Worm (Caenorhabditis elegans) whole organism, L4 larva: ENCODE data around the gene sgcb-1.

ENCODE experiments used
- F44E2.7 ChIP-seq: fragments of 200-800 bp; sonication (Bioruptor generic); IDR thresholded peaks from 2 replicates; pipeline ENCODE4 v2.1.2; 2022; ENCODE audit warnings: missing genetic modification characterization, missing compliant biosample characterization
- F49E8.2 ChIP-seq: sonication (generic microtip); optimal IDR thresholded peaks from 2 replicates; lab custom pipeline; 2016; ENCODE audit warnings: missing compliant biosample characterization, mild to moderate bottlenecking, missing genetic modification characterization, borderline replicate concordance
- R02D3.7 ChIP-seq: fragments of 150-350 bp; sonication (generic microtip); optimal IDR thresholded peaks from 3 replicates; lab custom pipeline; 2014; ENCODE audit warnings: missing biosample characterization, missing genetic modification characterization
- T20F7.1 ChIP-seq: fragments of 200-800 bp; sonication (Bioruptor generic); optimal IDR thresholded peaks from 2 replicates; lab custom pipeline; 2018; ENCODE audit warnings: mild to moderate bottlenecking, missing genetic modification characterization, missing compliant biosample characterization
- T26A8.4 ChIP-seq: fragments of 200-800 bp; sonication (Bioruptor generic); IDR thresholded peaks from 2 replicates; pipeline ENCODE4 v1.3.6; 2022; ENCODE audit warnings: missing genetic modification characterization, missing compliant biosample characterization
- Y105C5A.15 ChIP-seq: fragments of 200-800 bp; sonication (Bioruptor generic); IDR thresholded peaks from 2 replicates; pipeline ENCODE4 v1.3.6; 2022; ENCODE audit warnings: missing genetic modification characterization, missing compliant biosample characterization
- Y48G9A.11 ChIP-seq: fragments of 200-800 bp; sonication (Bioruptor generic); IDR thresholded peaks from 2 replicates; pipeline ENCODE4 v1.3.6; 2022; ENCODE audit warnings: missing genetic modification reagents, missing genetic modification characterization, missing compliant biosample characterization
- aha-1 ChIP-seq: fragments of 150-350 bp; peaks from one replicate; lab custom pipeline; 2014; ENCODE audit warnings: missing biosample characterization, missing genetic modification characterization
- arid-1 ChIP-seq: fragments of 200-800 bp; sonication (Bioruptor generic); conservative IDR thresholded peaks from 2 replicates; pipeline ENCODE4 v1.3.6; 2022; ENCODE audit warnings: missing genetic modification reagents, missing genetic modification characterization, missing compliant biosample characterization
- attf-4 ChIP-seq: sonication (generic microtip); optimal IDR thresholded peaks from 3 replicates; lab custom pipeline; 2017; ENCODE audit warnings: missing biosample characterization, missing genetic modification characterization
- ceh-20 ChIP-seq: fragments of 200-800 bp; sonication (Bioruptor generic); IDR thresholded peaks from 2 replicates; pipeline ENCODE4 v1.3.6; 2022; ENCODE audit warnings: missing genetic modification reagents, missing genetic modification characterization, missing compliant biosample characterization
- ceh-32 ChIP-seq: sonication (generic microtip); optimal IDR thresholded peaks from 2 replicates; lab custom pipeline; 2016; ENCODE audit warnings: mild to moderate bottlenecking, missing genetic modification characterization, missing compliant biosample characterization; ENCODE audit not compliant: poor library complexity
- ceh-44 ChIP-seq: fragments of 200-800 bp; sonication (Bioruptor generic); IDR thresholded peaks from 2 replicates; pipeline ENCODE4 v1.3.6; 2022; ENCODE audit warnings: missing genetic modification reagents, missing genetic modification characterization, missing compliant biosample characterization
- ces-1 ChIP-seq: fragments of 150-350 bp; sonication (generic microtip); optimal IDR thresholded peaks from 4 replicates; lab custom pipeline; 2014; ENCODE audit warnings: missing biosample characterization, missing genetic modification reagents, missing genetic modification characterization
- daf-16 ChIP-seq, 3 experiments: sonication (generic microtip); optimal IDR thresholded peaks; 2 replicates each; lab custom pipeline; 2016 to 2017; ENCODE audit warnings: missing genetic modification characterization in 3 of 3, missing genetic modification reagents in 3 of 3, mild to moderate bottlenecking in 2 of 3, missing compliant biosample characterization in 2 of 3, missing biosample characterization in 1 of 3, moderate library complexity in 1 of 3
- daf-19 ChIP-seq: fragments of 200-800 bp; sonication (Bioruptor generic); conservative IDR thresholded peaks from 2 replicates; pipeline ENCODE4 v1.3.6; 2022; ENCODE audit warnings: missing genetic modification characterization, missing compliant biosample characterization
- daf-8 ChIP-seq: fragments of 200-800 bp; sonication (Bioruptor generic); IDR thresholded peaks from 2 replicates; pipeline ENCODE4 v1.3.6; 2022; ENCODE audit warnings: missing genetic modification characterization, missing compliant biosample characterization
- dmd-6 ChIP-seq: fragments of 200-800 bp; sonication (Bioruptor generic); IDR thresholded peaks from 2 replicates; pipeline ENCODE4 v1.3.6; 2022; ENCODE audit warnings: missing genetic modification reagents, missing genetic modification characterization, missing compliant biosample characterization
- egl-43 ChIP-seq: fragments of 200-800 bp; sonication (Bioruptor generic); IDR thresholded peaks from 2 replicates; pipeline ENCODE4 v1.3.6; 2022; ENCODE audit warnings: missing genetic modification reagents, missing genetic modification characterization, missing compliant biosample characterization
- hif-1 ChIP-seq, 2 experiments: sonication (generic microtip); optimal IDR thresholded peaks; 2 replicates each; lab custom pipeline; 2016 to 2017; ENCODE audit warnings: missing compliant biosample characterization in 2 of 2, missing genetic modification characterization in 2 of 2, missing genetic modification reagents in 2 of 2, missing genotype in 2 of 2, mild to moderate bottlenecking in 1 of 2
- hlh-11 ChIP-seq: fragments of 200-800 bp; sonication (Bioruptor generic); optimal IDR thresholded peaks from 2 replicates; lab custom pipeline; 2018; ENCODE audit warnings: mild to moderate bottlenecking, missing genetic modification characterization, missing compliant biosample characterization
- hlh-30 ChIP-seq: sonication (generic microtip); optimal IDR thresholded peaks from 2 replicates; lab custom pipeline; 2017; ENCODE audit warnings: antibody characterized with exemption, mild to moderate bottlenecking, missing genetic modification characterization, missing compliant biosample characterization; ENCODE audit not compliant: insufficient read depth
- lin-1 ChIP-seq: fragments of 200-800 bp; sonication (Bioruptor generic); IDR thresholded peaks from 2 replicates; pipeline ENCODE4 v1.3.6; 2022; ENCODE audit warnings: missing genetic modification reagents, missing genetic modification characterization, missing compliant biosample characterization
- lin-13 ChIP-seq: fragments of 150-350 bp; optimal IDR thresholded peaks from 2 replicates; lab custom pipeline; 2014; ENCODE audit warnings: missing biosample characterization, missing genetic modification reagents, missing genetic modification characterization
- lin-38 ChIP-seq: fragments of 200-800 bp; sonication (Bioruptor generic); IDR thresholded peaks from 2 replicates; pipeline ENCODE4 v1.3.6; 2022; ENCODE audit warnings: missing genetic modification reagents, missing genetic modification characterization, missing compliant biosample characterization
- lir-3 ChIP-seq: sonication (generic microtip); optimal IDR thresholded peaks from 2 replicates; lab custom pipeline; 2016; ENCODE audit warnings: mild to moderate bottlenecking, missing genetic modification characterization, missing compliant biosample characterization
- madf-9 ChIP-seq: fragments of 200-800 bp; sonication (Bioruptor generic); conservative IDR thresholded peaks from 2 replicates; pipeline ENCODE4 v1.3.6; 2022; ENCODE audit warnings: missing genetic modification reagents, missing genetic modification characterization, missing compliant biosample characterization
- mep-1 ChIP-seq: fragments of 150-350 bp; sonication (generic microtip); optimal IDR thresholded peaks from 3 replicates; lab custom pipeline; 2014; ENCODE audit warnings: missing biosample characterization, missing genetic modification characterization
- nhr-28 ChIP-seq: fragments of 150-350 bp; optimal IDR thresholded peaks from 2 replicates; lab custom pipeline; 2014; ENCODE audit warnings: missing biosample characterization, missing genetic modification characterization
- nhr-42 ChIP-seq: fragments of 200-800 bp; sonication (Bioruptor generic); IDR thresholded peaks from 2 replicates; pipeline ENCODE4 v1.3.6; 2022; ENCODE audit warnings: missing genetic modification characterization, missing compliant biosample characterization
- nhr-76 ChIP-seq: fragments of 150-350 bp; optimal IDR thresholded peaks from 2 replicates; lab custom pipeline; 2014; ENCODE audit warnings: missing biosample characterization, missing genetic modification characterization
- nhr-77 ChIP-seq: fragments of 150-350 bp; optimal IDR thresholded peaks from 2 replicates; lab custom pipeline; 2014; ENCODE audit warnings: missing biosample characterization, missing genetic modification characterization
- pqm-1 ChIP-seq: sonication (generic microtip); optimal IDR thresholded peaks from 2 replicates; lab custom pipeline; 2017; ENCODE audit warnings: missing biosample characterization, missing genetic modification characterization
- sdz-12 ChIP-seq: fragments of 200-800 bp; sonication (Bioruptor generic); optimal IDR thresholded peaks from 2 replicates; lab custom pipeline; 2018; ENCODE audit warnings: mild to moderate bottlenecking, missing genetic modification characterization, missing compliant biosample characterization
- skn-1 ChIP-seq: fragments of 150-350 bp; optimal IDR thresholded peaks from 2 replicates; lab custom pipeline; 2014; ENCODE audit warnings: missing biosample characterization, missing genetic modification characterization
- tag-97 ChIP-seq: fragments of 200-800 bp; sonication (Bioruptor generic); IDR thresholded peaks from 2 replicates; pipeline ENCODE4 v1.3.6; 2022; ENCODE audit warnings: missing genetic modification characterization, missing compliant biosample characterization
- unc-39 ChIP-seq: sonication (generic microtip); optimal IDR thresholded peaks from 2 replicates; lab custom pipeline; 2017; ENCODE audit warnings: missing biosample characterization, missing genetic modification characterization
- vab-7 ChIP-seq: fragments of 200-800 bp; sonication (Bioruptor generic); IDR thresholded peaks from 2 replicates; pipeline ENCODE4 v1.3.6; 2022; ENCODE audit warnings: missing genetic modification reagents, missing genetic modification characterization, missing compliant biosample characterization
- zfp-2 ChIP-seq: sonication (generic microtip); optimal IDR thresholded peaks from 2 replicates; lab custom pipeline; 2016; ENCODE audit warnings: mild to moderate bottlenecking, missing genetic modification characterization, missing compliant biosample characterization
- ztf-7 ChIP-seq: fragments of 150-350 bp; optimal IDR thresholded peaks from 2 replicates; lab custom pipeline; 2014; ENCODE audit warnings: missing biosample characterization, missing genetic modification characterization

The sgcb-1 gene

ce11 chrII:325639-326350 is at the start of gene sgcb-1:
sgcb-1 (plus strand) TSS chrII:326300.
- TF ChIP-seq T26A8.4 (GFP tag; lab: Robert Waterston, UW): no peak
- TF ChIP-seq aha-1 (tag; lab: Kevin White, UChicago): peak; percentile 56
- no peak for TF ChIP-seq dmd-6 (GFP tag; lab: Robert Waterston, UW)
- peak; percentile 6 for TF ChIP-seq hlh-11 (tag; lab: Kevin White, UChicago)
- TF ChIP-seq lin-1: no peak
- TF ChIP-seq skn-1 (tag; lab: Kevin White, UChicago): no peak
- TF ChIP-seq hlh-30: peak; percentile 24

DNA sequence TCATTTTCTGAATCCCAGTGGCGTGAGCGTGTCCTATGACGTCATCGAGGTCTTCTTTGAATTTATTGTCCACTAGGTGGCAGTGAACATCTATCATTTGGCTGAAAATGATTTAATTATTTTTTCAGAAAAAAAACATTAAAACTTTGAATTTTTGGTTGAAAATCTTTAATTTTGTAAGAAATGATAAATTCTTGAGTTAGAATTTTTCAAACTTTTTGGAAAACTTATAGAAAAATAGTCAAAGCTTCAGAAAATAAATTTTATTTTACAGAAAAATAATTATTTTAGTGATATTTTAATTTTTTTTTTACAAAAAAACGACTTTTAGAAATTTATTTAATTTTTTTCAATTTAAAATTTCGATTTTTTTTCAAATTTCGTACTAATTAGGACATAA is 47.5 kb upstream of the sgcb-1 start, which contains the start of gene B0432.8:
TSS of gene B0432.8 (minus strand) at position 101 of the 400 bp plus-strand sequence.
- TF ChIP-seq zfp-2 (tag; lab: Kevin White, UChicago) (no peak), Y105C5A.15 (GFP tag; lab: Robert Waterston, UW) (no peak), ces-1 (GFP tag; lab: Kevin White, UChicago) (no peak), sdz-12 (GFP tag; lab: Kevin White, UChicago) (no peak), daf-8 (GFP tag; lab: Robert Waterston, UW) (no peak), F49E8.2 (no peak), lin-13 (GFP tag; lab: Kevin White, UChicago) (no peak), unc-39 (tag; lab: Kevin White, UChicago) (no peak)

ce11 chrII:282483-282882 is 43.6 kb upstream of the sgcb-1 start, which contains the start of gene trul-1:
trul-1 (minus strand) TSS chrII:282583.
- TF ChIP-seq T20F7.1 (GFP tag; lab: Kevin White, UChicago) (no peak), egl-43 (GFP tag; lab: Robert Waterston, UW) (no peak), ztf-7 (tag; lab: Kevin White, UChicago) (no peak)

- no peak for TF ChIP-seq hlh-30
- TF ChIP-seq pqm-1 (tag; lab: Kevin White, UChicago): no peak
- TF ChIP-seq R02D3.7: no peak
- no peak for TF ChIP-seq ceh-44 (GFP tag; lab: Robert Waterston, UW)
- TF ChIP-seq ceh-32: no peak
- TF ChIP-seq attf-4 (tag; lab: Kevin White, UChicago): no peak
- TF ChIP-seq lir-3: no peak
- TF ChIP-seq nhr-28: no peak
- TF ChIP-seq hif-1 (tag; optimal IDR thresholded peaks at IDR 0.05; lab: Kevin White, UChicago): no peak
- no peak for TF ChIP-seq lin-13 (GFP tag; lab: Kevin White, UChicago)
- no peak for TF ChIP-seq lin-38 (GFP tag; lab: Robert Waterston, UW)
- no peak for TF ChIP-seq daf-16 (GFP tag; optimal IDR thresholded peaks at IDR 0.05; lab: Kevin White, UChicago)
- no peak for TF ChIP-seq daf-16 (tag; optimal IDR thresholded peaks at IDR 0.05; lab: Kevin White, UChicago)
- no peak for TF ChIP-seq daf-8 (GFP tag; lab: Robert Waterston, UW)
- TF ChIP-seq nhr-76 (tag; lab: Kevin White, UChicago): no peak
- no peak for TF ChIP-seq F44E2.7 (GFP tag; lab: Robert Waterston, UW)
Measured at ce11 chrII:283594-283993, 42.5 kb upstream of the sgcb-1 start, which contains the start of gene B0432.9. B0432.9 (minus strand) TSS chrII:283694.

ce11 chrII:285627-286550 is 40.2 kb upstream of the sgcb-1 start, which contains the start of gene B0432.10:
B0432.10 (minus strand) TSS chrII:286275.
- TF ChIP-seq nhr-42 (GFP tag; lab: Robert Waterston, UW) (no peak), vab-7 (GFP tag; lab: Robert Waterston, UW) (no peak), ceh-20 (GFP tag; lab: Robert Waterston, UW) (peak; percentile 62; the same call in 1 of the 2 replicates), nhr-77 (tag; lab: Kevin White, UChicago) (peak; percentile 51), madf-9 (GFP tag; lab: Robert Waterston, UW) (no peak), nhr-76 (tag; lab: Kevin White, UChicago) (no peak), daf-19 (GFP tag; lab: Robert Waterston, UW) (0 out of 2 replicates have a peak, but pooled peaks have one; percentile 20), daf-8 (GFP tag; lab: Robert Waterston, UW) (no peak), R02D3.7 (no peak), nhr-28 (peak; percentile 57), mep-1 (tag; lab: Kevin White, UChicago) (peak; percentile 79), Y48G9A.11 (no peak), attf-4 (tag; lab: Kevin White, UChicago) (no peak), arid-1 (GFP tag; lab: Robert Waterston, UW) (0 out of 2 replicates have a peak, but pooled peaks have one; percentile 44), tag-97 (GFP tag; lab: Robert Waterston, UW) (no peak)
